Fruit fly (Drosophila melanogaster): Measurements from ENCODE around the gene Spag1.

The Spag1 gene

dm6 chr3R:26988412-26988981 is 40.9 kb downstream of the Spag1 start, which contains the start of gene CG31075 (continued):
- no peak for TF ChIP-seq CG10431 (GFP tag; optimal IDR thresholded peaks at IDR 0.05)
- peak; percentile 53 for TF ChIP-seq HHEX (GFP tag; optimal IDR thresholded peaks at IDR 0.05)
- TF ChIP-seq CG10267 (tag; optimal IDR thresholded peaks at IDR 0.05) = peak; percentile 16
- peak; percentile 72 for TF ChIP-seq Dek (tag; optimal IDR thresholded peaks at IDR 0.05)
- no peak for TF ChIP-seq insv (GFP tag; optimal IDR thresholded peaks at IDR 0.05)
- TF ChIP-seq CG17359 (tag; optimal IDR thresholded peaks at IDR 0.05) = peak; percentile 65
- 0 out of 2 replicates have a peak, but pooled peaks have one; percentile 4 for TF ChIP-seq CkIIα-i1 (GFP tag; IDR thresholded peaks at IDR 0.05)
- no peak for TF ChIP-seq CG6654 (GFP tag; optimal IDR thresholded peaks at IDR 0.05)
- no peak for TF ChIP-seq CG14441 (GFP tag; IDR thresholded peaks at IDR 0.05)
- TF ChIP-seq HmgZ (tag; optimal IDR thresholded peaks at IDR 0.05) = peak; percentile 22
- TF ChIP-seq CG31441 (GFP tag; IDR thresholded peaks at IDR 0.05) = 0 out of 2 replicates have a peak, but pooled peaks have one; percentile 11
- no peak for TF ChIP-seq tll (GFP tag; optimal IDR thresholded peaks at IDR 0.05)
- TF ChIP-seq Poxn (GFP tag; IDR thresholded peaks at IDR 0.05) = peak; percentile 62
- TF ChIP-seq CG11398 (GFP tag; optimal IDR thresholded peaks at IDR 0.05) = no peak
- TF ChIP-seq sob (GFP tag; IDR thresholded peaks at IDR 0.05) = peak; percentile 50; the same call in 1 of the 2 replicates
- TF ChIP-seq CG17829 (tag; optimal IDR thresholded peaks at IDR 0.05) = no peak
- no peak for TF ChIP-seq jumu (GFP tag; optimal IDR thresholded peaks at IDR 0.05)
- no peak for TF ChIP-seq repo (GFP tag; optimal IDR thresholded peaks at IDR 0.05)
- TF ChIP-seq CG17186 (GFP tag; optimal IDR thresholded peaks at IDR 0.05) = no peak
- TF ChIP-seq Sin3A (optimal IDR thresholded peaks at IDR 0.05) = no peak
- TF ChIP-seq zen (tag; optimal IDR thresholded peaks at IDR 0.05) = no peak
- TF ChIP-seq nau (GFP tag; optimal IDR thresholded peaks at IDR 0.05) = peak; percentile 7
- TF ChIP-seq CG8944 (GFP tag; optimal IDR thresholded peaks at IDR 0.05) = no peak
- TF ChIP-seq run (tag; optimal IDR thresholded peaks at IDR 0.05) = peak; percentile 0
- TF ChIP-seq ind (GFP tag; optimal IDR thresholded peaks at IDR 0.05) = peak; percentile 56
- TF ChIP-seq pan (optimal IDR thresholded peaks at IDR 0.05) = no peak
- peak in 1 of 2 experiments; percentile 62 for TF ChIP-seq pan (GFP tag; optimal IDR thresholded peaks at IDR 0.05 in 1 of 2, IDR thresholded peaks at IDR 0.05 in 1 of 2)
- no peak for TF ChIP-seq CG5245 (GFP tag; optimal IDR thresholded peaks at IDR 0.05)
- TF ChIP-seq stc (GFP tag; IDR thresholded peaks at IDR 0.05) = no peak; the same call in 1 of the 2 replicates
- peak; percentile 53 for TF ChIP-seq seq (GFP tag; IDR thresholded peaks at IDR 0.05)
- TF ChIP-seq CG16815 (GFP tag; optimal IDR thresholded peaks at IDR 0.05) = peak; percentile 4
- no peak for TF ChIP-seq hth (optimal IDR thresholded peaks at IDR 0.05)
- no peak for TF ChIP-seq CG4328 (GFP tag; optimal IDR thresholded peaks at IDR 0.05)
- TF ChIP-seq so (GFP tag; IDR thresholded peaks at IDR 0.05) = no peak
- TF ChIP-seq CG15479 (GFP tag; optimal IDR thresholded peaks at IDR 0.05) = no peak
- no peak for TF ChIP-seq unc-4 (GFP tag; IDR thresholded peaks at IDR 0.05; ENCODE audit: partially characterized antibody)
- TF ChIP-seq CG2678 (tag; optimal IDR thresholded peaks at IDR 0.05) = peak; percentile 60
- peak; percentile 32 for TF ChIP-seq mam (GFP tag; optimal IDR thresholded peaks at IDR 0.05)
- no peak for TF ChIP-seq tio (GFP tag; optimal IDR thresholded peaks at IDR 0.05)
- no peak for TF ChIP-seq Ets65A (GFP tag)
- TF ChIP-seq CG9727 (GFP tag; optimal IDR thresholded peaks at IDR 0.05) = peak; percentile 41
- no peak for TF ChIP-seq CG8290 (GFP tag; optimal IDR thresholded peaks at IDR 0.05)
- peak in 1 of 2 experiments; percentile 32 for TF ChIP-seq CG8290 (tag; optimal IDR thresholded peaks at IDR 0.05)
- TF ChIP-seq chinmo (GFP tag; IDR thresholded peaks at IDR 0.05; ENCODE audit: partially characterized antibody) = 0 out of 4 replicates have a peak, but pooled peaks have one; percentile 35
- peak; percentile 77 for TF ChIP-seq gem (tag; optimal IDR thresholded peaks at IDR 0.05)
- TF ChIP-seq CG11093 (GFP tag; IDR thresholded peaks at IDR 0.05) = 0 out of 3 replicates have a peak, but pooled peaks have one; percentile 7
- TF ChIP-seq CG1792 (GFP tag; optimal IDR thresholded peaks at IDR 0.05) = no peak
- TF ChIP-seq Lim3 (GFP tag; IDR thresholded peaks at IDR 0.05) = no peak
- peak; percentile 50; the same call in 1 of the 2 replicates for TF ChIP-seq Awh (GFP tag; IDR thresholded peaks at IDR 0.05)
- TF ChIP-seq CG31224 (GFP tag; IDR thresholded peaks at IDR 0.05) = no peak; the same call in 1 of the 2 replicates
- no peak for TF ChIP-seq CG17612 (GFP tag; IDR thresholded peaks at IDR 0.05)
